Worm (Caenorhabditis elegans) whole organism, L2 larva: ENCODE data around the gene T07E3.2.

Experiments
- blmp-1 ChIP-seq: sonication (generic microtip); optimal IDR thresholded peaks from 2 replicates; lab custom pipeline; 2017; ENCODE audit warnings: missing genetic modification characterization, mild to moderate bottlenecking, missing compliant biosample characterization, antibody characterized with exemption, moderate library complexity; ENCODE audit not compliant: insufficient read depth
- dmd-4 ChIP-seq: sonication (generic microtip); optimal IDR thresholded peaks from 2 replicates; lab custom pipeline; 2017; ENCODE audit warnings: missing biosample characterization, missing genetic modification characterization
- elt-3 ChIP-seq: sonication (generic microtip); optimal IDR thresholded peaks from 2 replicates; lab custom pipeline; 2017; ENCODE audit warnings: missing biosample characterization, missing genetic modification characterization
- mdl-1 ChIP-seq, 2 experiments: fragments of 150-350 bp in 1 of 2; sonication (generic microtip) in 1 of 2; optimal IDR thresholded peaks; 2 replicates each; lab custom pipeline; 2017; ENCODE audit warnings: missing biosample characterization in 2 of 2, missing genetic modification characterization in 2 of 2
- nhr-23 ChIP-seq: fragments of 150-350 bp; optimal IDR thresholded peaks from 2 replicates; lab custom pipeline; 2014; ENCODE audit warnings: missing biosample characterization, missing genetic modification reagents, missing genetic modification characterization
- nhr-237 ChIP-seq: fragments of 150-350 bp; optimal IDR thresholded peaks from 2 replicates; lab custom pipeline; 2014; ENCODE audit warnings: missing biosample characterization, missing genetic modification characterization
- nhr-25 ChIP-seq: fragments of 150-350 bp; sonication (generic microtip); optimal IDR thresholded peaks from 3 replicates; lab custom pipeline; 2014; ENCODE audit warnings: missing biosample characterization, missing genetic modification characterization
- nhr-6 ChIP-seq: fragments of 150-350 bp; optimal IDR thresholded peaks from 2 replicates; lab custom pipeline; 2014; ENCODE audit warnings: missing biosample characterization, missing genetic modification characterization
- sem-4 ChIP-seq: fragments of 150-350 bp; optimal IDR thresholded peaks from 2 replicates; lab custom pipeline; 2014; ENCODE audit warnings: missing biosample characterization, missing genetic modification reagents, missing genetic modification characterization
- skn-1 ChIP-seq: sonication (generic microtip); optimal IDR thresholded peaks from 2 replicates; lab custom pipeline; 2017; ENCODE audit warnings: missing biosample characterization, missing genetic modification characterization
- unc-55 ChIP-seq: fragments of 150-350 bp; sonication (generic microtip); optimal IDR thresholded peaks from 3 replicates; lab custom pipeline; 2014; ENCODE audit warnings: missing biosample characterization, missing genetic modification reagents, missing genetic modification characterization
- zag-1 ChIP-seq: fragments of 150-350 bp; optimal IDR thresholded peaks from 2 replicates; lab custom pipeline; 2014; ENCODE audit warnings: missing biosample characterization, missing genetic modification characterization

- TF ChIP-seq skn-1 (tag; lab: Kevin White, UChicago) (no peak), zag-1 (no peak), nhr-237 (tag; lab: Kevin White, UChicago) (no peak), unc-55 (GFP tag; lab: Kevin White, UChicago) (no peak), nhr-23 (tag; lab: Kevin White, UChicago) (no peak), blmp-1 (tag; lab: Kevin White, UChicago) (no peak), dmd-4 (tag; lab: Kevin White, UChicago) (no peak), elt-3 (tag; lab: Kevin White, UChicago) (no peak), nhr-6 (tag; lab: Kevin White, UChicago) (no peak), nhr-25 (no peak), mdl-1 (tag; optimal IDR thresholded peaks at IDR 0.05; lab: Kevin White, UChicago) (no peak), sem-4 (no peak)
Observed at ce11 chrIII:6906409-6906808, at the start of gene T07E3.2.
